Worm (Caenorhabditis elegans) whole organism, L1 larva: Measurements from ENCODE around the gene F54B8.4.

ENCODE experiments used
- ama-1 ChIP-seq: fragments of 150-350 bp; optimal IDR thresholded peaks from 2 replicates; lab custom pipeline; 2014
- egl-13 ChIP-seq: sonication (generic microtip); optimal IDR thresholded peaks from 2 replicates; lab custom pipeline; 2016; ENCODE audit warnings: missing genotype, missing genetic modification reagents, missing genetic modification characterization, missing compliant biosample characterization
- hpl-2 ChIP-seq: fragments of 150-350 bp; optimal IDR thresholded peaks from 2 replicates; lab custom pipeline; 2014; ENCODE audit warnings: missing biosample characterization, missing genetic modification reagents, missing genetic modification characterization
- jun-1 ChIP-seq: fragments of 150-350 bp; optimal IDR thresholded peaks from 2 replicates; lab custom pipeline; 2014; ENCODE audit warnings: missing biosample characterization, missing genetic modification reagents, missing genetic modification characterization
- mdl-1 ChIP-seq, 2 experiments: fragments of 150-350 bp; optimal IDR thresholded peaks; 2 replicates each; lab custom pipeline; 2014 to 2017; ENCODE audit warnings: missing biosample characterization in 2 of 2, missing genetic modification characterization in 2 of 2, inconsistent platforms in 1 of 2
- nhr-12 ChIP-seq: sonication (generic microtip); optimal IDR thresholded peaks from 2 replicates; lab custom pipeline; 2017; ENCODE audit warnings: missing biosample characterization, missing genetic modification characterization
- nhr-237 ChIP-seq: fragments of 150-350 bp; optimal IDR thresholded peaks from 2 replicates; lab custom pipeline; 2014; ENCODE audit warnings: missing biosample characterization, missing genetic modification characterization
- nhr-28 ChIP-seq: fragments of 150-350 bp; optimal IDR thresholded peaks from 2 replicates; lab custom pipeline; 2014; ENCODE audit warnings: missing biosample characterization, missing genetic modification characterization
- nhr-76 ChIP-seq: sonication (generic microtip); optimal IDR thresholded peaks from 2 replicates; lab custom pipeline; 2017; ENCODE audit warnings: missing biosample characterization, missing genetic modification characterization
- pag-3 ChIP-seq: sonication (generic microtip); optimal IDR thresholded peaks from 2 replicates; lab custom pipeline; 2017; ENCODE audit warnings: missing genetic modification characterization, mild to moderate bottlenecking, missing compliant biosample characterization, antibody characterized with exemption, borderline replicate concordance; ENCODE audit not compliant: insufficient read depth
- snpc-4 ChIP-seq: fragments of 150-350 bp; optimal IDR thresholded peaks from 2 replicates; lab custom pipeline; 2014; ENCODE audit warnings: missing biosample characterization, missing genetic modification characterization
- unc-130 ChIP-seq: fragments of 150-350 bp; optimal IDR thresholded peaks from 2 replicates; lab custom pipeline; 2017; ENCODE audit warnings: missing biosample characterization, missing genetic modification characterization, inconsistent platforms
- ztf-4 ChIP-seq: fragments of 150-350 bp; optimal IDR thresholded peaks from 2 replicates; lab custom pipeline; 2014; ENCODE audit warnings: missing biosample characterization, missing genetic modification characterization

DNA sequence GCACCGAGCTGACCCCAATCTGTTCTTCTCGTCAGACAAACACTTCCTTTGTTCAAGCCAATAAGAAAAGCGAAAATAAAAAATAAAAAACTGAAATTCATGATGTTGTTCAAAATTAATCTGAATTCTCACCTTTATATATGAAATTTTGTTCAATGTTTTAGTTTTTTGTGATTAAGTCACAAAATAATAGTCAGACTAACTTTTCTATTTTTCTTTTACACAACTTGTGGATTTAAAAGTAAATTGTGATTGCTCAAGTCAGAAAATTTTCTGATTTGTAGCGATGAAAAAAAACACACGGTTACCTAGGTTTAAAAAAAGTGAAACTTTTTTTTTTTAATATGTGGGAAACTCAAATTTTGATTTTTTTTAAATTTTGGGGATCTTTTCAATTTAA lies 1.6 kb downstream of the F54B8.4 start, which contains the start of gene abf-3:
- TF ChIP-seq ama-1 (lab: Kevin White, UChicago) (no peak), egl-13 (no peak), nhr-28 (tag; lab: Kevin White, UChicago) (no peak), jun-1 (tag; lab: Kevin White, UChicago) (no peak), hpl-2 (GFP tag; lab: Kevin White, UChicago) (no peak), pag-3 (no peak), unc-130 (tag; lab: Kevin White, UChicago) (no peak), nhr-12 (tag; lab: Kevin White, UChicago) (no peak), nhr-76 (tag; lab: Kevin White, UChicago) (no peak), snpc-4 (tag; lab: Kevin White, UChicago) (no peak), mdl-1 (tag; optimal IDR thresholded peaks at IDR 0.05; lab: Kevin White, UChicago) (no peak), nhr-237 (tag; lab: Kevin White, UChicago) (no peak), ztf-4 (tag; lab: Kevin White, UChicago) (no peak)
